Worm (Caenorhabditis elegans) whole organism, midembryonic: ENCODE data around the gene F59E12.9.

Experiments used
- flt-1 ChIP-seq: fragments of 200-800 bp; sonication (Bioruptor generic); IDR thresholded peaks from 2 replicates; pipeline ENCODE4 v1.3.6; 2022; ENCODE audit warnings: missing genetic modification characterization, missing compliant biosample characterization
- ref-1 ChIP-seq: fragments of 200-800 bp; sonication (Bioruptor generic); conservative IDR thresholded peaks from 2 replicates; pipeline ENCODE4 v1.3.6; 2022; ENCODE audit warnings: missing genetic modification reagents, missing genetic modification characterization, missing compliant biosample characterization
- tab-1 ChIP-seq: fragments of 200-800 bp; sonication (Bioruptor generic); IDR thresholded peaks from 2 replicates; pipeline ENCODE4 v1.3.6; 2022; ENCODE audit warnings: missing genetic modification characterization, missing compliant biosample characterization
- ztf-23 ChIP-seq: fragments of 200-800 bp; sonication (Bioruptor generic); IDR thresholded peaks from 2 replicates; pipeline ENCODE4 v1.3.6; 2022; ENCODE audit warnings: missing genetic modification reagents, missing genetic modification characterization, missing compliant biosample characterization
- ztf-29 ChIP-seq: fragments of 200-800 bp; sonication (Bioruptor generic); IDR thresholded peaks from 2 replicates; pipeline ENCODE4 v1.3.6; 2022; ENCODE audit warnings: missing genetic modification reagents, missing genetic modification characterization, missing compliant biosample characterization

DNA sequence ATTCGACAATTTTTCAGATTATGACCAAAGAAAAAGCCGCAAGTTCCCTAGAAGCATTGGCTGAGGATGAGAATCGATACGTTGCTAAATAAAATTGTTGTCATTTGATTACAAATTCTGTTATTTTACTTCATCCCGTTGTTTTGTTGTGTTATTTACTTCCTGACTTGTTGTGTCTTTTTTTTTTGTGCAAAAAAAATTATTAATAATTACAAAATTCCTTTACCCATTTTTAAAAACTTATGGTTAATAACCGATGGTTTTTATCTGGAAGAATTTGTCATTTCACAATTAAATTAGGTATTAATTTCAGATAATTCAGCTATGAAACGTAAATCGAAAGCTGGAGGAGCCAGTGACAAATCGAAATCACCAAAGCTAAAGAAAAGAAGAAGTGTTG, 50.6 kb downstream of the F59E12.9 start, which contains the start of gene C17G10.1:
- no peak for TF ChIP-seq ref-1 (GFP tag; lab: Robert Waterston, UW)
- TF ChIP-seq flt-1 (GFP tag; lab: Robert Waterston, UW): no peak
- TF ChIP-seq tab-1 (GFP tag; lab: Robert Waterston, UW): no peak
- TF ChIP-seq ztf-29 (GFP tag; lab: Robert Waterston, UW): no peak
- TF ChIP-seq ztf-23: no peak
